Worm (Caenorhabditis elegans): ENCODE data around the gene nlp-71.

The nlp-71 gene

DNA sequence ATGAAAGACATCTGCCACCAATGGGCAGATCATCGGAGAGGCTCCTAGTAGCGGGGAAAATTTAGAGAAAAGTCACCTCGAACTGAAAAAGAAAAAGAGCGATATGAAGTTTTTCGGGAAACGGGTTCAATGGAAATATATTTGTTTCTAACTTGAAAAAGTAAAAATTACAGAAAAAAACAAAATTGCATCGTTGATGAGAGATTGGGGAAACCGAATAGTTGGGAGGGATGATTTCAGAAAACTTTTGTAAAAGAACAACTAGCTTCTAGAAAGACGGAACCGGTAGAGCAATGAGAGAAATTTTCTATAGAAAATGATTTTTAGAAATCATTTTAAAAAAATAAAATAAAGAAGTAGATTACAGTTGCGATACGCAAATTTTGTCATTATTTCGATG lies 35.0 kb downstream of the nlp-71 start:
- TF ChIP-seq lsy-2 (tag; optimal IDR thresholded peaks at IDR 0.05) (no peak), fkh-4 (tag; optimal IDR thresholded peaks at IDR 0.05; ENCODE audit: borderline replicate concordance) (no peak), xbp-1 (tag; optimal IDR thresholded peaks at IDR 0.05) (no peak), fkh-10 (GFP tag; optimal IDR thresholded peaks at IDR 0.05) (no peak), elt-3 (tag; optimal IDR thresholded peaks at IDR 0.05) (no peak), nhr-85 (tag) (no peak), fkh-8 (tag; optimal IDR thresholded peaks at IDR 0.05) (no peak)

DNA sequence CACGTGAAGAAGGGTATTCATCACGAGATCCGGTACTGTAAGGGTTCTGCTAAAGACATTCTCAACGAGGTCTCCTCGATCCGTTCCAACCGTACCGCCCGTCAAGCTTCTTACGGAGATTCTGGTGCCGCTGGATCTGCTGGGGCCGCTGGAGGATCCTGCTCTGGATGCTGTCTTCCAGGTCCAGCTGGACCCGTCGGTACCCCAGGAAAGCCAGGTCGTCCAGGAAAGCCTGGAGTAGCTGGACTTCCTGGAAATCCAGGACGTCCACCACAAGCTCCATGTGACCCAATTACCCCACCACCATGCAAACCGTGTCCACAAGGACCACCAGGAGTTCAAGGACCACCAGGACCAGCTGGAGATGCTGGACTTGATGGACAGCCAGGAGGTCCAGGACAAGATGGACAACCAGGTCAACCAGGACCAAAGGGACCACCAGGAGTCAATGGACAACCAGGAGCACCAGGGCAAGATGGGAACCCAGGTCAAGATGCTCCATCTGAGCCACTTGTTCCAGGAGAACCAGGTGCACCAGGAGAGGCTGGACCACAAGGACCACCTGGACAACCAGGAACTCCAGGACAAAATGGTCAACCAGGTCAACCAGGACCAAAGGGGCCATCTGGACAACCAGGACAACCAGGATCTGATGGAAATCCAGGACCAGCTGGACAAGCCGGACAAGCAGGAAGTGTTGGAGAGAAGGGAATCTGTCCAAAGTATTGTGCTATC lies 35.9 kb downstream of the nlp-71 start:
- no peak for TF ChIP-seq skn-1 (tag; optimal IDR thresholded peaks at IDR 0.05)
- no peak for TF ChIP-seq fkh-8 (tag; optimal IDR thresholded peaks at IDR 0.05)
- TF ChIP-seq dsc-1 (tag; optimal IDR thresholded peaks at IDR 0.05), result no peak
- TF ChIP-seq lin-14 (GFP tag; optimal IDR thresholded peaks at IDR 0.05), result no peak
- no peak for TF ChIP-seq aly-2 (tag; optimal IDR thresholded peaks at IDR 0.05)
- no peak for TF ChIP-seq tlp-1 (tag; optimal IDR thresholded peaks at IDR 0.05)
- TF ChIP-seq swsn-7 (tag; optimal IDR thresholded peaks at IDR 0.05), result no peak
- TF ChIP-seq nhr-28 (tag; optimal IDR thresholded peaks at IDR 0.05), result no peak
- TF ChIP-seq pag-3 (tag; optimal IDR thresholded peaks at IDR 0.05; ENCODE audit: borderline replicate concordance, insufficient read depth), result no peak
- no peak for TF ChIP-seq nhr-12 (tag; optimal IDR thresholded peaks at IDR 0.05)
- no peak for TF ChIP-seq isw-1 (GFP tag; IDR thresholded peaks at IDR 0.05)
- TF ChIP-seq hlh-17 (GFP tag; optimal IDR thresholded peaks at IDR 0.05; ENCODE audit: borderline replicate concordance), result no peak
- TF ChIP-seq nhr-85 (tag), result no peak
- no peak for TF ChIP-seq jun-1 (tag; optimal IDR thresholded peaks at IDR 0.05)
- no peak for TF ChIP-seq nhr-19 (GFP tag; conservative IDR thresholded peaks at IDR 0.05)
- TF ChIP-seq efl-1 (optimal IDR thresholded peaks at IDR 0.05), result no peak
- TF ChIP-seq efl-1 (GFP tag; optimal IDR thresholded peaks at IDR 0.05 in 1 of 2), result no peak
- no peak for TF ChIP-seq mef-2 (tag; optimal IDR thresholded peaks at IDR 0.05)
- no peak for TF ChIP-seq ama-1 (optimal IDR thresholded peaks at IDR 0.05)
- TF ChIP-seq lsy-2 (tag; optimal IDR thresholded peaks at IDR 0.05), result no peak

DNA sequence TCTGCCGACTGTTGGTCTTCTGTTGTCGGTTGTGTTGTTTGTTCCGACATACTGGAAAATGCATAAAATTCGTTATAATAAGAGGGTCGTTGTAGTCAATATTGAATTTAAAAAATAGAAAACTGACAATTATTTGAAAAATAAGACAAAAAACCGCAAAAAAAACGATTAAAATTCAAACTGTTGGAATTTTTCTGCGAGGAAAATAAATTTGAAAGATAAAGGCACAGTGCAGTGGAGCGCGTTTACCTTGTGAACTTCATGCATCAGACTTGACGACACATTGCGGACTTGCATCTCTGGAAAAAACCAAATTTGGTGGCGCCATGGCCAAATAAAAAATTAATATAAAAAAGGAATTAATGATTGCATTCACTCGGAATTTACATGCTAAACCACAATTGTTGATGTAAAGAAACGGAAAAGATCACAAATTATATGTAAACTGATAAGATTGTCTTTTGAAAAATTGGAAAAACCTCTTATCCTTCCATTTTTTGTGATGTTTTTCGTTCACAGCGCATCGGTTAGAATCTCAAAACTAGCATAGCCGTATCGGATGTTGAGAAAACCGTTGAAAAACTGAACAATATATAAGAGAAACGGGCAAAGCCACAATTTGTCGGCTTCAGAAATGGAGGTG lies 36.8 kb downstream of the nlp-71 start, which contains the start of the genes hrpf-2 and bli-6:
Gene hrpf-2 (minus strand): TSS at position 51 of the 643 bp plus-strand sequence.
Gene bli-6 (plus strand): TSS at position 593 of the 643 bp plus-strand sequence.
- TF ChIP-seq egl-13 (tag; optimal IDR thresholded peaks at IDR 0.05) (peak; percentile 54), dpl-1 (GFP tag; optimal IDR thresholded peaks at IDR 0.05) (peak; percentile 79 to 87 (median 86)), pqm-1 (tag; optimal IDR thresholded peaks at IDR 0.05) (no peak), dsc-1 (tag; optimal IDR thresholded peaks at IDR 0.05) (peak; percentile 72), zip-4 (GFP tag; optimal IDR thresholded peaks at IDR 0.05) (peak; percentile 3), egl-27 (tag; optimal IDR thresholded peaks at IDR 0.05) (no peak), nhr-76 (tag; optimal IDR thresholded peaks at IDR 0.05) (no peak), ces-1 (GFP tag; optimal IDR thresholded peaks at IDR 0.05) (no peak), nhr-237 (tag; optimal IDR thresholded peaks at IDR 0.05) (no peak), lin-35 (GFP tag; optimal IDR thresholded peaks at IDR 0.05) (peak; percentile 85 to 91), sptf-1 (tag; optimal IDR thresholded peaks at IDR 0.05) (no peak), lir-3 (tag; optimal IDR thresholded peaks at IDR 0.05; ENCODE audit: poor library complexity) (peak; percentile 57), ceh-82 (tag; optimal IDR thresholded peaks at IDR 0.05) (peak; percentile 20 to 78 (median 46)), nhr-47 (tag; optimal IDR thresholded peaks at IDR 0.05) (peak; percentile 85), C16A3.4 (tag; optimal IDR thresholded peaks at IDR 0.05) (peak; percentile 84), F16B12.6 (tag; optimal IDR thresholded peaks at IDR 0.05) (peak; percentile 95), swsn-7 (tag; optimal IDR thresholded peaks at IDR 0.05) (peak; percentile 72), fos-1 (tag; optimal IDR thresholded peaks at IDR 0.05) (peak; percentile 14), Y116A8C.19 (tag; optimal IDR thresholded peaks at IDR 0.05; ENCODE audit: borderline replicate concordance) (no peak), sox-4 (tag; optimal IDR thresholded peaks at IDR 0.05) (peak; percentile 4), hpl-2 (GFP tag; optimal IDR thresholded peaks at IDR 0.05) (no peak), tbx-2 (tag; optimal IDR thresholded peaks at IDR 0.05) (peak; percentile 76), fkh-8 (tag; optimal IDR thresholded peaks at IDR 0.05) (peak; percentile 64), nhr-20 (tag; optimal IDR thresholded peaks at IDR 0.05) (peak; percentile 78), xbp-1 (tag; optimal IDR thresholded peaks at IDR 0.05) (peak; percentile 74), unc-98 (GFP tag; IDR thresholded peaks at IDR 0.05) (no peak), nhr-85 (tag) (peak; percentile 86), elt-2 (tag; optimal IDR thresholded peaks at IDR 0.05) (peak; percentile 18), lin-39 (tag; optimal IDR thresholded peaks at IDR 0.05) (peak; percentile 30), nhr-19 (GFP tag; conservative IDR thresholded peaks at IDR 0.05) (peak; percentile 72)

Data from whole organism, L1 larva.